Worm (Caenorhabditis elegans) whole organism, L2 larva: ENCODE measurements around the gene asp-8.

Source experiments
- crh-2 ChIP-seq: sonication (generic microtip); optimal IDR thresholded peaks from 2 replicates; lab custom pipeline; 2017; ENCODE audit warnings: missing biosample characterization, missing genetic modification characterization
- skn-1 ChIP-seq: sonication (generic microtip); optimal IDR thresholded peaks from 2 replicates; lab custom pipeline; 2017; ENCODE audit warnings: missing biosample characterization, missing genetic modification characterization

DNA sequence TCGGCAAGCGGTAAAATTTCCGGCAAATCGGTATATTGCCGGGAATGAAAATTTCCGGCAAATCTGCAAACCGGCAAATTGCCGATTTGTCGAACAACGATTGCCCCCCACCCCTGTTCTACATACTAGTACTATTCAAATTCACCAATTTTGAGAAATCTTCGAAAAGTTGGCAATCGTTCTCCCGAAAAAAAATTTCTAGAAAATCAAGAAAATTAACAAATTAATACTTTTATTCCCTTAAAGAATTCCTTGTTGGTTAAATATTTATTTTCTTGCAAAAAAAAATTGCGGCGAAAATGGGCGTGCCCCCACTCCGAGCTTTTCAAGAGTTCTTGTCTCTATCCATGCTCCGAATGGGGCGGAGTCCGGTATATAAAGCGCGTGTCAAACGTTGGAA, 29.9 kb downstream of the asp-8 start, which contains the start of gene C50H11.8:
- no peak for TF ChIP-seq skn-1
- TF ChIP-seq crh-2 (tag; lab: Kevin White, UChicago), result no peak
